Fruit fly (Drosophila melanogaster): ENCODE measurements around the gene asl.

asl gene

DNA sequence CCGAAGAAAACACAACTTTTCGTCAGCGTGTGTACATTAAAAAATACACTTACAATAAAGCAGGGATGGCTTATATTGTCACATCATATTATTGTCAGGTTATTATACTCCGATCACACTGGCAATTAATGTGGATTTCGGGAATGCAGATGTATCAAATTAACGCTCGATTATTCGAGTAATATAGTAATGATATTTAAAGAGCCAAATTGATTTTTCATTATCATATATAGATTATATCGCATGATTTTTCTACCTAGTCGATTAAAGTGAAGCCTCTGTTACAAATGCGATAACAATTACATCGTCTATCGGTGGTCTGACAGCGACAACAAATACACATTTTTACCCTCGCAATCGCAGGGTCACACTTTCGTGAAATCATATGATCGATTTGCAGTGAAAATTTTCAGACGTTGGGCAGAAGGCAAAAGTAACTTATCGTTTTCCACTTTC, 14.9 kb downstream of the asl start, which contains the start of the genes noi and Vha26 (continued):
- TF ChIP-seq CG11902 (GFP tag; optimal IDR thresholded peaks at IDR 0.05), result no peak
- no peak for TF ChIP-seq CG8319 (GFP tag; optimal IDR thresholded peaks at IDR 0.05)
- TF ChIP-seq Smox (GFP tag; optimal IDR thresholded peaks at IDR 0.05), result no peak
- TF ChIP-seq CG3032 (tag; optimal IDR thresholded peaks at IDR 0.05), result peak; percentile 58
- TF ChIP-seq Blimp-1 (GFP tag; optimal IDR thresholded peaks at IDR 0.05), result no peak
- no peak for TF ChIP-seq Sox102F (GFP tag; optimal IDR thresholded peaks at IDR 0.05)
- TF ChIP-seq CG1621 (tag; optimal IDR thresholded peaks at IDR 0.05), result peak; percentile 9
- TF ChIP-seq CG6854 (GFP tag; optimal IDR thresholded peaks at IDR 0.05), result peak; percentile 10
- peak; percentile 2 for TF ChIP-seq Sox15 (GFP tag; optimal IDR thresholded peaks at IDR 0.05)
- TF ChIP-seq svp (GFP tag), result no peak
- TF ChIP-seq Lpt (GFP tag; optimal IDR thresholded peaks at IDR 0.05), result no peak
- TF ChIP-seq dsx (GFP tag; optimal IDR thresholded peaks at IDR 0.05; ENCODE audit: poor library complexity, severe bottlenecking), result peak; percentile 38
- no peak for TF ChIP-seq salr (GFP tag; optimal IDR thresholded peaks at IDR 0.05)
- TF ChIP-seq CG6163 (GFP tag; IDR thresholded peaks at IDR 0.05), result no peak
- TF ChIP-seq spab (GFP tag; optimal IDR thresholded peaks at IDR 0.05), result no peak
- no peak for TF ChIP-seq CG34406 (GFP tag; optimal IDR thresholded peaks at IDR 0.05)
- TF ChIP-seq CG11294 (GFP tag; IDR thresholded peaks at IDR 0.05), result no peak
- no peak for TF ChIP-seq CG32006 (GFP tag; optimal IDR thresholded peaks at IDR 0.05)
- TF ChIP-seq CG16779 (tag; optimal IDR thresholded peaks at IDR 0.05), result no peak
- TF ChIP-seq cyc (GFP tag; optimal IDR thresholded peaks at IDR 0.05), result peak; percentile 37
- no peak for TF ChIP-seq Eip75B (GFP tag; optimal IDR thresholded peaks at IDR 0.05)
- no peak for TF ChIP-seq vri (GFP tag; optimal IDR thresholded peaks at IDR 0.05)
- no peak for TF ChIP-seq CG9139 (GFP tag; optimal IDR thresholded peaks at IDR 0.05)
- TF ChIP-seq Hr4 (GFP tag; optimal IDR thresholded peaks at IDR 0.05), result no peak
- no peak for TF ChIP-seq CG7368 (GFP tag; optimal IDR thresholded peaks at IDR 0.05)
- TF ChIP-seq Ets96B (tag; optimal IDR thresholded peaks at IDR 0.05), result peak; percentile 7
- TF ChIP-seq CG3919 (GFP tag; optimal IDR thresholded peaks at IDR 0.05), result no peak
- no peak for TF ChIP-seq Met (GFP tag; optimal IDR thresholded peaks at IDR 0.05)
- peak; percentile 26 for TF ChIP-seq lz (GFP tag; optimal IDR thresholded peaks at IDR 0.05)
- TF ChIP-seq net (GFP tag; optimal IDR thresholded peaks at IDR 0.05), result no peak
- no peak for TF ChIP-seq OdsH (GFP tag; optimal IDR thresholded peaks at IDR 0.05)
- TF ChIP-seq acj6 (GFP tag; optimal IDR thresholded peaks at IDR 0.05), result no peak
- TF ChIP-seq Hr39 (GFP tag; optimal IDR thresholded peaks at IDR 0.05), result no peak
- TF ChIP-seq Gug (GFP tag; IDR thresholded peaks at IDR 0.05), result no peak
- TF ChIP-seq fkh (GFP tag; optimal IDR thresholded peaks at IDR 0.05), result peak; percentile 92
- TF ChIP-seq CG11762 (GFP tag; optimal IDR thresholded peaks at IDR 0.05; ENCODE audit: insufficient read depth), result no peak
- TF ChIP-seq topi (GFP tag; optimal IDR thresholded peaks at IDR 0.05), result peak; percentile 20

DNA sequence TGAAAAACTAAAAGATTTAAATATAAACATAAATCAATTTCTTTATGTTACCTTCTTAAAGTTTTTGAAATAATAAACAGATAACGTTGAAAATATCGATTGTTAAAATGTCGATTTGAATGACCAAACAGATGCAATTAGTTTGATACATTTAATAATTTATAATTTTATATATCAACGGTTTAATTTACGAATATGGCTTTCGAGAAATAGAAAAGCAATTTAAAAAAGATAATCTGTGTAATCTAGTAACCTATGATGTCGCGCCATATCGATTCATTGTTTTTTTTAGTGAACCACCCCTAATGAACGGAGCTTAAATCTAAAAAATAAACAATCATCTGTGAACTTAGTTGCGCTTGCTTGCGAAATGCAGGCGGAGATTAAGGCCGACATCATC, 17.8 kb downstream of the asl start, which contains the start of gene PolZ2:
Gene PolZ2 (plus strand): TSS at position 301 of the 400 bp plus-strand sequence.
- no peak for TF ChIP-seq CG3032 (tag; optimal IDR thresholded peaks at IDR 0.05)
- TF ChIP-seq CG11762 (GFP tag; optimal IDR thresholded peaks at IDR 0.05; ENCODE audit: insufficient read depth), result no peak
- TF ChIP-seq Gug (GFP tag; IDR thresholded peaks at IDR 0.05), result no peak
- TF ChIP-seq salr (GFP tag; optimal IDR thresholded peaks at IDR 0.05), result no peak
- no peak for TF ChIP-seq CG8632 (GFP tag; optimal IDR thresholded peaks at IDR 0.05)
- no peak for TF ChIP-seq eg (GFP tag; IDR thresholded peaks at IDR 0.05)
- TF ChIP-seq CG3919 (GFP tag; optimal IDR thresholded peaks at IDR 0.05), result no peak
- no peak for TF ChIP-seq svp (GFP tag)
- TF ChIP-seq CG11902 (GFP tag; optimal IDR thresholded peaks at IDR 0.05), result no peak
- TF ChIP-seq CG4318 (GFP tag; optimal IDR thresholded peaks at IDR 0.05), result no peak
